Fruit fly (Drosophila melanogaster): ENCODE data around the gene rpk.

rpk gene

dm6 chr3R:4654557-4655273 lies 8.9 kb downstream of the rpk start, which contains the start of gene spartin (continued):
- TF ChIP-seq CG34224 (GFP tag; IDR thresholded peaks at IDR 0.05; ENCODE audit: partially characterized antibody) (peak; percentile 65), Nf-YB (GFP tag; optimal IDR thresholded peaks at IDR 0.05) (no peak), Bdp1 (GFP tag; optimal IDR thresholded peaks at IDR 0.05) (no peak), CG6791 (GFP tag; IDR thresholded peaks at IDR 0.05; ENCODE audit: partially characterized antibody) (0 out of 3 replicates have a peak, but pooled peaks have one; percentile 27), Usf (GFP tag; optimal IDR thresholded peaks at IDR 0.05) (no peak), ken (GFP tag; IDR thresholded peaks at IDR 0.05) (no peak), shn (GFP tag; optimal IDR thresholded peaks at IDR 0.05) (no peak), chinmo (GFP tag; IDR thresholded peaks at IDR 0.05; ENCODE audit: partially characterized antibody) (no peak), Deaf1 (tag; optimal IDR thresholded peaks at IDR 0.05) (no peak), sens (GFP tag) (peak; percentile 79), CG17568 (GFP tag; optimal IDR thresholded peaks at IDR 0.05) (no peak), chn (GFP tag; optimal IDR thresholded peaks at IDR 0.05) (peak; percentile 9), crp (GFP tag; optimal IDR thresholded peaks at IDR 0.05) (peak; percentile 51 to 92), gro (GFP tag; optimal IDR thresholded peaks at IDR 0.05) (peak; percentile 58), exex (tag; optimal IDR thresholded peaks at IDR 0.05) (no peak), NfI (GFP tag; optimal IDR thresholded peaks at IDR 0.05) (peak; percentile 25), CG32532 (GFP tag; IDR thresholded peaks at IDR 0.05) (peak; percentile 36; the same call in 1 of the 2 replicates), Atf6 (GFP tag; IDR thresholded peaks at IDR 0.05) (0 out of 2 replicates have a peak, but pooled peaks have one; percentile 35), vvl (GFP tag; IDR thresholded peaks at IDR 0.05) (peak; percentile 58), CG10979 (tag; optimal IDR thresholded peaks at IDR 0.05) (peak; percentile 19), PHDP (tag; optimal IDR thresholded peaks at IDR 0.05) (peak; percentile 14), CG13894 (tag; optimal IDR thresholded peaks at IDR 0.05) (no peak), CG11504 (tag; optimal IDR thresholded peaks at IDR 0.05) (no peak), jumu (GFP tag; optimal IDR thresholded peaks at IDR 0.05) (no peak), bsh (GFP tag; optimal IDR thresholded peaks at IDR 0.05) (no peak), CG14014 (GFP tag; IDR thresholded peaks at IDR 0.05) (peak; percentile 21; the same call in 1 of the 2 replicates), CG4282 (GFP tag; optimal IDR thresholded peaks at IDR 0.05) (no peak), CG9797 (GFP tag; optimal IDR thresholded peaks at IDR 0.05) (no peak), stwl (tag; optimal IDR thresholded peaks at IDR 0.05) (peak; percentile 98), btn (GFP tag; optimal IDR thresholded peaks at IDR 0.05) (no peak), sc (optimal IDR thresholded peaks at IDR 0.05) (no peak), sc (GFP tag; optimal IDR thresholded peaks at IDR 0.05) (no peak), CG2199 (GFP tag; IDR thresholded peaks at IDR 0.05) (peak; percentile 15; the same call in 1 of the 3 replicates), dpn (GFP tag; optimal IDR thresholded peaks at IDR 0.05) (peak in 1 of 2 experiments; percentile 19), z (GFP tag; IDR thresholded peaks at IDR 0.05) (no peak), CG11696 (GFP tag; IDR thresholded peaks at IDR 0.05) (no peak), Max (GFP tag; optimal IDR thresholded peaks at IDR 0.05) (no peak), CG9727 (GFP tag; optimal IDR thresholded peaks at IDR 0.05) (no peak), CG1602 (GFP tag; optimal IDR thresholded peaks at IDR 0.05) (no peak), pfk (GFP tag; optimal IDR thresholded peaks at IDR 0.05) (no peak), Hr39 (optimal IDR thresholded peaks at IDR 0.05) (no peak), ems (GFP tag; optimal IDR thresholded peaks at IDR 0.05) (peak; percentile 40), CG30020 (tag; optimal IDR thresholded peaks at IDR 0.05) (peak; percentile 12), HmgZ (tag; optimal IDR thresholded peaks at IDR 0.05) (peak; percentile 28), lab (GFP tag; optimal IDR thresholded peaks at IDR 0.05) (no peak), Doc2 (GFP tag; IDR thresholded peaks at IDR 0.05) (no peak), CG6654 (GFP tag; optimal IDR thresholded peaks at IDR 0.05) (no peak), gsb-n (tag; optimal IDR thresholded peaks at IDR 0.05) (peak; percentile 38), ato (GFP tag; IDR thresholded peaks at IDR 0.05; ENCODE audit: partially characterized antibody) (no peak), CG12155 (GFP tag; optimal IDR thresholded peaks at IDR 0.05) (no peak)
